Fruit fly (Drosophila melanogaster) whole organism: ENCODE measurements around the gene CG7326.

Experiments
- CG8478 ChIP-seq: fragments of >200 bp; optimal IDR thresholded peaks from 2 replicates; lab custom pipeline; 2018; ENCODE audit warnings: inconsistent platforms
- Dll ChIP-seq: fragments of >200 bp; optimal IDR thresholded peaks from 2 replicates; lab custom pipeline; 2017
- EcR ChIP-seq, 2 experiments: fragments of >200 bp; optimal IDR thresholded peaks; 2 replicates each; lab custom pipeline; 2017; ENCODE audit warnings: missing biosample characterization in 2 of 2, missing genetic modification characterization in 2 of 2, missing genetic modification reagents in 2 of 2
- pan ChIP-seq: fragments of >200 bp; optimal IDR thresholded peaks from 2 replicates; lab custom pipeline; 2017
- psq ChIP-seq: fragments of >200 bp; optimal IDR thresholded peaks from 2 replicates; lab custom pipeline; 2017
- usp ChIP-seq: fragments of >200 bp; optimal IDR thresholded peaks from 2 replicates; lab custom pipeline; 2017; ENCODE audit warnings: missing biosample characterization, missing genetic modification characterization, mixed read lengths

CG7326 gene

DNA sequence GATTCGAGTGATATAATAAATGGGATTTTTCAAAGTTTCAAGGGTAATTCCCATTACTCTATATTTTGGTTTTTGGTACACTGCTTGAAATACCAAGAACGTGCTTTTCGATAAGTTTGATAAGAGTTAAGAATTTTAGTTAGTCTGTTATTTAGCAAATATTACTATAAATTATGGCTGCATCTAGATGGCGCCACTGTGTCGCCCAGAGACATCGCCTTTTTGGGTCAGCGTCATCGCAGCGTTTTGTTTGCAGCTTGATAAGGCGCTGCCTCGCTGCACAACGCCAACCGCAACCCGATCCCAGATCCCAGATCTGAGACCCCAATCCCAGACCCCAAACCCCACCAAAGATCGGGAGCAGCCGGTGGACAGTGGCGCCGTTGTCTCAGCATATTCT, 25.1 kb downstream of the CG7326 start:
- TF ChIP-seq usp (no peak), Dll (lab: Kevin White, UChicago) (no peak), CG8478 (no peak), psq (lab: Kevin White, UChicago) (no peak), EcR (GFP tag; optimal IDR thresholded peaks at IDR 0.05; lab: Kevin White, UChicago) (no peak)

DNA sequence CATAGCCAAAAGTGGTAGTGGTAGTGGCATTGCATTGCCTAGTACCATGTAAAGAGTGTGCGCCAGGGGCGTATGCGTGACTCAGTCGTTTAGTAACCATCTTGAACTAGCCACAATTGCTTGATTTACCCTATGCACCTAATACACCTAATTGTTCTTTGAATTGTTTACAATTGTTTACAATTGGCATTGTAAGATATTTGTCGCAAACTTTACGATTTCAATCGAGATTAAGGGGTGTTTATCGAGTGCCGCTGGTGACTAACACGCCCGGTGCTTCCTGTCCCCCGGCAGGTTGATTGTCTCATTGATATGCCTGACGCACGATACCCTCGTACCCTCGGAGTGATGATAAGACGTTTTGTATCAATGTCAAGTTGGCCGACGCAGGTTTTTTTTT, 26.5 kb downstream of the CG7326 start:
- TF ChIP-seq CG8478: no peak
- no peak for TF ChIP-seq Dll (lab: Kevin White, UChicago)
- TF ChIP-seq psq (lab: Kevin White, UChicago): no peak
- no peak for TF ChIP-seq EcR (GFP tag; optimal IDR thresholded peaks at IDR 0.05; lab: Kevin White, UChicago)
- no peak for TF ChIP-seq pan (lab: Kevin White, UChicago)
- TF ChIP-seq usp: no peak

DNA sequence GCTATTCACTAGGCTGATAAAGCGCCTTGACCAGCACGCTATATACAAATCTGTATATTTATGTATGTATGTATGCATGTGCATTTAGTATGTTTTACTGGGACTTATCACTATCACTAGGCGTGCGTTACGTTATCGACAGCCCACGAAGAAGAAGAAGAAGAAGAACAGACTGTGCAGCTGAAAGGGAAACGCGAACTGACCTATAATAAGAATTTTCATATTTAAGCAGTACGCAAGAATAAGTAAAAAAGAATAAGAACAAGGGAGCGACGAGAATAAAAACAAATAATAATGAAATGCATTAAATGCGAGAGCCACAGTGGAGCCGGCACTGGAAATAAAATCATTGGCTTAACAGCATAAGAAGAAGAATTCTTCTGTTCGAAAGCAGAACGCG, 27.3 kb downstream of the CG7326 start:
- no peak for TF ChIP-seq CG8478
- TF ChIP-seq usp: no peak
- TF ChIP-seq pan (lab: Kevin White, UChicago): no peak
- TF ChIP-seq psq (lab: Kevin White, UChicago): no peak
- no peak for TF ChIP-seq EcR (GFP tag; optimal IDR thresholded peaks at IDR 0.05; lab: Kevin White, UChicago)

DNA sequence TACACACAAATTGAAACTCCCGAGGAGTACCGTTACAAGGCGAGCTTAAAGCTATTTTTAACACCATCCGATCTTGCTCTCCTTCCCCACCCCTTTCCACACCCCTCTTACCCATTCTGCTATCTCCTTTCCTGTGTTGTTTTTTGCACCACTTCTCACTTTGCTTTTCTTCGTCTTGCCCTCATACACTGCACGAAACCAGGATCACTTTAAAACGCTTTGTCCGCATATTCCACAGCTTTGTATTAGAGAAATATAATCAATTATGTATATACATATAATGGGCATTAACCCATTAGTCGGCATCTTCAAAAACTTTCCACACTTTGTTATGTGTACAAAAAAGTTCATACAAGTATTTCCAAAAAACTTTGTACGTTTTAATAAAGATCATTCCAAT, 28.1 kb downstream of the CG7326 start:
- TF ChIP-seq usp: no peak
- no peak for TF ChIP-seq Dll (lab: Kevin White, UChicago)
- TF ChIP-seq psq (lab: Kevin White, UChicago): no peak

DNA sequence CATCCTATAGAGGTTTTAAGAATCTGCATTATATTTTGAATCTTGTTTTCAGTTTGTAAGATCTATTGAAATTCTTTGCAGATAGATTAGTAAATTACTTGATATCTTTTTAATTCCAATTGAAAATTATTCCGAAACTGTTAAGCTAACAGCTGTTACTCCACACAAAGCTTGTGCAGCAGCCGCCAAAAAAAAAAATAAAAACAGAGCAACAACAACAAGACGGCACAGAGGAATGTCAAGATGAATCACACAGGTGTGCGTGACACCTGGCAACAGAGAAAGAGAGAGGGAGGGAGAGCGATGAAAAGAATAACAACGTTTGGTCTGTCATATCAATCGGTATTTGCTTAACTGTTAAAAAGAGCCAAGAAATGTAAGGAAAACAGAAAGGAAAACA, 28.6 kb downstream of the CG7326 start:
- TF ChIP-seq pan (lab: Kevin White, UChicago): no peak

DNA sequence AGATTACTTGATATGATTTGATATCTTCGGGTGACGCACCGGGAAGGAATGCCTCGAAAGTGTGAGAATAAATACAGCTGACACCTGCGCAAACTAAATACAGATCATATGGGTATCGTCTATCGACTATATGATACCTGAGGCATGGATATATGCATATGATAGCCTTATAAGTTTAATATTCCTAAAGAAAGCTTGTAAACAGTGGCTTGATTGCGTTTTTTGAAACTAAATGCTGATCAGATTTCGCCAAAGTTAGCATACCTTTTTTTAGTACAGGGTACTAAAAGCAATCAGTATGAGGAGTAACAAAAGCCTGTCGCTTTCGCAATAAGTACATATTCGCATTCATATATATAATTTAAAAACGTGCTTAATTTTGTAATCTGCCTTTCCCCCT, 29.2 kb downstream of the CG7326 start:
- TF ChIP-seq EcR (GFP tag; optimal IDR thresholded peaks at IDR 0.05; lab: Kevin White, UChicago) (no peak), pan (lab: Kevin White, UChicago) (peak; percentile 83)

DNA sequence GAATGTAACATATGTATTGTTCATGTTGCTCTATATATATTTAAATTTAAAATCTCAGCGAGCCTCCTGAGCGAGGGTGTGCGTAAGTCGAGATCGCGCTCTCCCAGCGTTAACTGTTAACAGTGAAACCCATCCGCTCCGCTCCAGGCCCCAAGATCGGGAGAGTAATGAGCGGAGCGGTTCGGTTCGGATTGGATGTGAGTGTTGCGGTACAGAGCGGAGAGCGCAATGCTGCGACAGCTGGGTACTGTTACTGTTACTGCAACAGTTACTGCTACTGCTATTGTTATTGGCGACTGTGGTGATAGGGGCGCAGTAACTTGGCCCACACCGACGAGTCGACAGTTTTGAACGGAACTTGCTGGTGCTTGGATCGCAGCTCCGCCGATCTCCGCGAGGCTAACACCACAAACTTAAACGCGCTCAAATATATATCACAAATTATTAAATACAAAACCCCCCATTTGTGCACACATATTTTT, 31.2 kb downstream of the CG7326 start, which contains the start of gene Pvf1:
TSS of gene Pvf1 (plus strand) at position 312 of the 482 bp plus-strand sequence.
- TF ChIP-seq Dll (lab: Kevin White, UChicago): peak; percentile 93
- TF ChIP-seq pan (lab: Kevin White, UChicago): peak; percentile 52
- no peak for TF ChIP-seq CG8478
- TF ChIP-seq psq (lab: Kevin White, UChicago): no peak

DNA sequence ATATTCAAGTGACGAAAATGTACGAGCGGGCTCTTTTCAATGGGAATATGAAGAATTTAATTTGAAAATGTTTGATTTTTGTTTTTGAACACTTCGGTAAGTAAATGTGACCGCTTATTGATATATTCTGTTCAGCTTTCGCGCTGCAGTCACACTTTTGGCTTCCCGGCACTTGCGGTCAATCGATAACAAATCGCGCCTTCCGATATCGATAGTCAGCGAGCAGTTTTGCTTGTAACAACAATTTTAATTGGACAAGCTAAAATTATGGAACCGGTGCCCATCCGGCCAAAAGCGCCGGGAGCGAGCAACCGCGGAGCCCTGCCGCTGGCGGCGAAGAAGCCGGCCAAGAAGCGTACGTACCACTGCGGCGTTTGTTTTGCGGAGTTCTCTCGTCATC, 33.2 kb downstream of the CG7326 start, which contains the start of gene CG7101:
TSS of gene CG7101 (plus strand) at position 196 of the 400 bp plus-strand sequence.
- TF ChIP-seq usp (no peak), psq (lab: Kevin White, UChicago) (no peak), CG8478 (no peak), EcR (GFP tag; optimal IDR thresholded peaks at IDR 0.05; lab: Kevin White, UChicago) (no peak), Dll (lab: Kevin White, UChicago) (no peak), pan (lab: Kevin White, UChicago) (no peak)

DNA sequence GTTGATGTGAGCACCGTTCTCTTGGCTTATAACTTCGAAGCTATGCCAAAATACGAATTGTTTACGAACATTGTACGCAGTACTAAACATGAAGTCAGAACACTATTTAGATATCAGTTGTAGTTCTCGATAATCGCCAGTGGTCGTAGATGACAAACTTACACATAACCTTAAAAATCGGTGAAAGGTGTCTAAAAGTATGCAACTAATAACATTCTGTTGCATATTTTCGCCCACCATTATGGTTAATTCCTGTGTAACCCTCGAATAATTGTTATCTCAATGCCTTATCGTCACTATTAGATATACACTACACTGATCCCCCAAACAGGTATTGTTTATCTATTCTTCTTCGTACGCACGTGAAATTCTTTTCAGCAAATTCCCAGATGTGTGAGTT, 48.6 kb downstream of the CG7326 start:
- TF ChIP-seq EcR (GFP tag; optimal IDR thresholded peaks at IDR 0.05; lab: Kevin White, UChicago) (no peak), usp (no peak), pan (lab: Kevin White, UChicago) (no peak), Dll (lab: Kevin White, UChicago) (no peak), psq (lab: Kevin White, UChicago) (no peak), CG8478 (no peak)

DNA sequence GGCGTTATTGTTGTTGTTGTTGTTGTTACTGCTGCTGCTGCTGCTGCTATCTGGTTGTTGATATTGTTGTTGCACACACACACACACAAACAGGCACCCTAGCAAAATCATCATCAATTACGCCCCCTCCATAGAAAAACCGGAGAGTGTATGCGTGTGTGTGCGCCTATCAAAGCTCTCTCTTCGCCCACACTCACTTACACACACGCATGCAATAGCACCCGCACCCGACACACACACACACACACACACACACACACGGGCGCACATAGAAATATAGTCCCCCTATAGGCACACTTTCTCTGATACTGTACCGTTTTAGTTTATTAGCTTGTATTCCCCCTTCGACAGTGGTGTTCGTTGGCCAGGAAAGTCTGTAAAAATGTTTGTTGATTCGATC, 49.2 kb downstream of the CG7326 start:
- no peak for TF ChIP-seq usp
- TF ChIP-seq Dll (lab: Kevin White, UChicago): no peak
- no peak for TF ChIP-seq pan (lab: Kevin White, UChicago)
- TF ChIP-seq EcR (GFP tag; optimal IDR thresholded peaks at IDR 0.05; lab: Kevin White, UChicago): no peak
- no peak for TF ChIP-seq psq (lab: Kevin White, UChicago)
- TF ChIP-seq CG8478: no peak

DNA sequence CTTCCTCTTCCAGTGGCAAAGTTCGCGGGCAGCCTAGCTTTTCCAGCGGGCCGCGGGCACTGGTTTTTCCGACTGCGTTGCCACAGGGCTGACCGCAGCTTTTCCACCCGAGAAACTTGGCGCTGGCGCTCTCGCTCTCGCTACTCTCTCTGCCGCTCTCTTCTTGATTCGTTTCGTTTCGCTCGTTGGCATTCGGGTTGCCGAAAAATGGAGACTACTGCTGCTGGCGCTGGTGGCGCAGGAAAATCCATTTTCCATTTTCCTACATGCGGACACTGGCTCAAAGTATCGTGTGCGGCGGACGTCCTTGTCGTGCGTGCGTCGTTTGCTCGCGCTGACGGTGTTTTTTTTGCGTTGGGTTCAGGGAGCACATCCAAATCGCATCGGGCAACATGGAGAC, 50.5 kb downstream of the CG7326 start, which contains the start of gene CG42450:
TSS of gene CG42450 (plus strand) at position 249 of the 400 bp plus-strand sequence.
- TF ChIP-seq pan (lab: Kevin White, UChicago) (no peak), EcR (GFP tag; optimal IDR thresholded peaks at IDR 0.05; lab: Kevin White, UChicago) (no peak), usp (no peak), CG8478 (no peak), psq (lab: Kevin White, UChicago) (no peak), Dll (lab: Kevin White, UChicago) (no peak)

DNA sequence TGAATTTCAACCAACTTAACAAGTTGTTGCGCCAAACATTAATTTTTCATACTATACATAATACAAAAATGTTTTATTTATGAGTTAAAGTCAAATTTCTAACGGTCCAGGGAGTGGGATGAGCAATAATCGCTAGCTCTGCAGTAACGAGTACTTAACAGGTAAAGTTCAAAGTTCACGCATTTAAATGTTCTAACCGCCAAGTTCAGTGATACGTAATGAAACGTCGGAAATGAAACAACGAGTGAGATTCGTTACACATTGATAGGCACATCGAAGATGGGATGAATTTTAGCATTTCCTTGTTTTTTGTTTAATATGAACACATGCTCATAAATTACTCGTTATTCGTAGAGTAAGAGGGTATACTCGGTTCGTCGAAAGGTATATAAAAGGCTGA, 51.5 kb downstream of the CG7326 start:
- TF ChIP-seq pan (lab: Kevin White, UChicago) (no peak), psq (lab: Kevin White, UChicago) (no peak), Dll (lab: Kevin White, UChicago) (no peak), EcR (GFP tag; optimal IDR thresholded peaks at IDR 0.05; lab: Kevin White, UChicago) (no peak), usp (no peak), CG8478 (no peak)
